Worm (Caenorhabditis elegans) whole organism, L1 larva: ENCODE measurements around the gene cyn-9.

Experiments
- C04F5.9 ChIP-seq: sonication (generic microtip); optimal IDR thresholded peaks from 2 replicates; lab custom pipeline; 2016; ENCODE audit warnings: missing genetic modification characterization, missing compliant biosample characterization
- C16A3.4 ChIP-seq: fragments of 150-350 bp; optimal IDR thresholded peaks from 2 replicates; lab custom pipeline; 2014; ENCODE audit warnings: missing biosample characterization, missing genetic modification characterization
- C34B4.2 ChIP-seq: sonication (generic microtip); optimal IDR thresholded peaks from 2 replicates; lab custom pipeline; 2017; ENCODE audit warnings: mild to moderate bottlenecking, missing genetic modification characterization, missing compliant biosample characterization
- F16B12.6 ChIP-seq: fragments of 150-350 bp; optimal IDR thresholded peaks from 2 replicates; lab custom pipeline; 2014; ENCODE audit warnings: missing biosample characterization, missing genetic modification characterization
- Y116A8C.19 ChIP-seq: sonication (generic microtip); optimal IDR thresholded peaks from 2 replicates; lab custom pipeline; 2016; ENCODE audit warnings: missing compliant biosample characterization, missing genetic modification characterization, borderline replicate concordance
- alr-1 ChIP-seq: fragments of 200-800 bp; sonication (Bioruptor generic); optimal IDR thresholded peaks from 2 replicates; lab custom pipeline; 2018; ENCODE audit warnings: borderline replicate concordance, mild to moderate bottlenecking, missing genetic modification characterization, missing compliant biosample characterization
- blmp-1 ChIP-seq: fragments of 150-350 bp; optimal IDR thresholded peaks from 2 replicates; lab custom pipeline; 2014; ENCODE audit warnings: missing biosample characterization, missing genetic modification characterization
- ceh-63 ChIP-seq: fragments of 200-800 bp; sonication (Bioruptor generic); optimal IDR thresholded peaks from 2 replicates; lab custom pipeline; 2018; ENCODE audit warnings: mild to moderate bottlenecking, missing genetic modification characterization, missing compliant biosample characterization
- ceh-8 ChIP-seq: fragments of 200-800 bp; sonication (Bioruptor generic); optimal IDR thresholded peaks from 2 replicates; lab custom pipeline; 2018; ENCODE audit warnings: mild to moderate bottlenecking, missing genetic modification characterization, moderate library complexity, missing compliant biosample characterization
- ceh-88 ChIP-seq: fragments of 200-800 bp; sonication (Bioruptor generic); IDR thresholded peaks from 2 replicates; pipeline ENCODE4 v1.3.6; 2022; ENCODE audit warnings: missing genetic modification characterization, missing compliant biosample characterization
- ces-1 ChIP-seq: fragments of 150-350 bp; optimal IDR thresholded peaks from 2 replicates; lab custom pipeline; 2014; ENCODE audit warnings: missing biosample characterization, missing genetic modification reagents, missing genetic modification characterization
- dsc-1 ChIP-seq: sonication (generic microtip); optimal IDR thresholded peaks from 2 replicates; lab custom pipeline; 2016; ENCODE audit warnings: mild to moderate bottlenecking, missing genetic modification characterization, missing compliant biosample characterization
- efl-1 ChIP-seq, 4 experiments: fragments of 150-350 bp; optimal IDR thresholded peaks in 3 of 4; peaks in 1 of 4; 1 replicate in 1 of 4; 2 replicates in 3 of 4; lab custom pipeline; 2014; ENCODE audit warnings: missing biosample characterization in 2 of 4, missing genetic modification characterization in 2 of 4, missing genetic modification reagents in 2 of 4
- egl-13 ChIP-seq: sonication (generic microtip); optimal IDR thresholded peaks from 2 replicates; lab custom pipeline; 2016; ENCODE audit warnings: missing genotype, missing genetic modification reagents, missing genetic modification characterization, missing compliant biosample characterization
- elt-3 ChIP-seq, 6 experiments: fragments of 150-350 bp in 1 of 6; sonication (generic microtip); optimal IDR thresholded peaks; 2 replicates each; lab custom pipeline; 2017 to 2018; ENCODE audit warnings: missing biosample characterization in 6 of 6, missing genetic modification characterization in 6 of 6, inconsistent platforms in 1 of 6
- ets-5 ChIP-seq: fragments of 200-800 bp; sonication (Bioruptor generic); IDR thresholded peaks from 2 replicates; pipeline ENCODE4 v1.3.6; 2022; ENCODE audit warnings: missing genetic modification characterization, missing compliant biosample characterization
- fkh-10 ChIP-seq: sonication (generic microtip); optimal IDR thresholded peaks from 2 replicates; lab custom pipeline; 2017; ENCODE audit warnings: missing biosample characterization, missing genetic modification reagents, missing genetic modification characterization
- fkh-4 ChIP-seq: sonication (generic microtip); optimal IDR thresholded peaks from 2 replicates; lab custom pipeline; 2016; ENCODE audit warnings: missing compliant biosample characterization, missing genetic modification characterization, borderline replicate concordance
- fkh-8 ChIP-seq: sonication (generic microtip); optimal IDR thresholded peaks from 2 replicates; lab custom pipeline; 2016; ENCODE audit warnings: mild to moderate bottlenecking, missing genetic modification characterization, missing compliant biosample characterization
- hlh-17 ChIP-seq: fragments of 200-800 bp; sonication (Bioruptor generic); optimal IDR thresholded peaks from 2 replicates; lab custom pipeline; 2018; ENCODE audit warnings: missing genetic modification characterization, mild to moderate bottlenecking, missing compliant biosample characterization, moderate library complexity, borderline replicate concordance
- hpl-2 ChIP-seq: fragments of 150-350 bp; optimal IDR thresholded peaks from 2 replicates; lab custom pipeline; 2014; ENCODE audit warnings: missing biosample characterization, missing genetic modification reagents, missing genetic modification characterization
- irx-1 ChIP-seq: sonication (generic microtip); optimal IDR thresholded peaks from 2 replicates; lab custom pipeline; 2016; ENCODE audit warnings: missing genetic modification characterization, missing compliant biosample characterization
- jun-1 ChIP-seq: fragments of 150-350 bp; optimal IDR thresholded peaks from 2 replicates; lab custom pipeline; 2014; ENCODE audit warnings: missing biosample characterization, missing genetic modification reagents, missing genetic modification characterization
- lin-15B ChIP-seq: fragments of 150-350 bp; sonication (generic microtip); optimal IDR thresholded peaks from 3 replicates; lab custom pipeline; 2014; ENCODE audit warnings: missing biosample characterization, missing genetic modification characterization
- lin-39 ChIP-seq: fragments of 150-350 bp; optimal IDR thresholded peaks from 2 replicates; lab custom pipeline; 2014; ENCODE audit warnings: missing biosample characterization, missing genetic modification reagents, missing genetic modification characterization
- mdl-1 ChIP-seq, 2 experiments: fragments of 150-350 bp; optimal IDR thresholded peaks; 2 replicates each; lab custom pipeline; 2014 to 2017; ENCODE audit warnings: missing biosample characterization in 2 of 2, missing genetic modification characterization in 2 of 2, inconsistent platforms in 1 of 2
- mef-2 ChIP-seq: fragments of 150-350 bp; optimal IDR thresholded peaks from 2 replicates; lab custom pipeline; 2014; ENCODE audit warnings: missing biosample characterization, missing genetic modification characterization
- nhr-237 ChIP-seq: fragments of 150-350 bp; optimal IDR thresholded peaks from 2 replicates; lab custom pipeline; 2014; ENCODE audit warnings: missing biosample characterization, missing genetic modification characterization
- nhr-71 ChIP-seq: sonication (generic microtip); optimal IDR thresholded peaks from 2 replicates; lab custom pipeline; 2016; ENCODE audit warnings: mild to moderate bottlenecking, missing genetic modification characterization, moderate library complexity, missing compliant biosample characterization
- pag-3 ChIP-seq: sonication (generic microtip); optimal IDR thresholded peaks from 2 replicates; lab custom pipeline; 2017; ENCODE audit warnings: missing genetic modification characterization, mild to moderate bottlenecking, missing compliant biosample characterization, antibody characterized with exemption, borderline replicate concordance; ENCODE audit not compliant: insufficient read depth
- pqm-1 ChIP-seq: sonication (generic microtip); optimal IDR thresholded peaks from 3 replicates; lab custom pipeline; 2017; ENCODE audit warnings: missing biosample characterization, missing genetic modification characterization
- skn-1 ChIP-seq: fragments of 150-350 bp; optimal IDR thresholded peaks from 2 replicates; lab custom pipeline; 2014; ENCODE audit warnings: missing biosample characterization, missing genetic modification characterization
- snpc-4 ChIP-seq: fragments of 150-350 bp; optimal IDR thresholded peaks from 2 replicates; lab custom pipeline; 2014; ENCODE audit warnings: missing biosample characterization, missing genetic modification characterization
- snu-23 ChIP-seq: sonication (generic microtip); optimal IDR thresholded peaks from 2 replicates; lab custom pipeline; 2016; ENCODE audit warnings: missing genetic modification characterization, missing compliant biosample characterization
- unc-130 ChIP-seq: fragments of 150-350 bp; optimal IDR thresholded peaks from 2 replicates; lab custom pipeline; 2017; ENCODE audit warnings: missing biosample characterization, missing genetic modification characterization, inconsistent platforms
- unc-62 ChIP-seq: fragments of 150-350 bp; optimal IDR thresholded peaks from 2 replicates; lab custom pipeline; 2014; ENCODE audit warnings: missing biosample characterization, missing genetic modification reagents, missing genetic modification characterization
- zag-1 ChIP-seq: fragments of 150-350 bp; optimal IDR thresholded peaks from 2 replicates; lab custom pipeline; 2014; ENCODE audit warnings: missing biosample characterization, missing genetic modification characterization
- ztf-11 ChIP-seq, 2 experiments: sonication (generic microtip); optimal IDR thresholded peaks; 2 replicates each; lab custom pipeline; 2016 to 2017; ENCODE audit warnings: missing genetic modification characterization in 2 of 2, missing biosample characterization in 1 of 2, missing compliant biosample characterization in 1 of 2

cyn-9 gene

ce11 chrIII:3699275-3699674, at the start of gene cyn-9:
cyn-9 (minus strand) TSS chrIII:3699640.
- TF ChIP-seq ets-5 (GFP tag; lab: Robert Waterston, UW), result no peak
- TF ChIP-seq pag-3, result no peak
- TF ChIP-seq zag-1 (tag; lab: Kevin White, UChicago), result no peak
- no peak for TF ChIP-seq fkh-10 (GFP tag; lab: Kevin White, UChicago)
- no peak for TF ChIP-seq skn-1

DNA sequence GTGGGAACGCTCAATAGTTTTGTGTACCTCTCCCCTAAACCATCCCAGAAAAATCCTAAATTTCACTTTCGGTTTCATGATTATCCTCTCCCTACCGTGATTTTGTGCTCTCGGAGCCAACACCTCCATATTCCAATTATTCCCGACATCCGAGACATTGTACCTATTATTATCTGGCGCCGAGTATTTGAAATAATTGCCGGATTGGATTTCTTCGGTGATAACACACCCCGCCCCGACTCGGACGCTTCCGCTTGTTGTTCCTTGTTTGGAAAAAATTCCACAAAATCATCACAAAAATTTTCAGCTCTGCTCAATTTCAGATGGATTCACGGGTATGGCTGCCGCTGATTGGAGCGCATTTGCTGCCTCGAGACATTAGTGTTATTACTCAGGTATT, 45.7 kb upstream of the cyn-9 start, which contains the start of gene lin-48:
Gene lin-48 (plus strand): TSS at position 301 of the 400 bp plus-strand sequence.
- no peak for TF ChIP-seq Y116A8C.19 (tag; lab: Kevin White, UChicago)
- no peak for TF ChIP-seq fkh-10 (GFP tag; lab: Kevin White, UChicago)
- TF ChIP-seq ztf-11 (tag; optimal IDR thresholded peaks at IDR 0.05; lab: Kevin White, UChicago), result no peak

DNA sequence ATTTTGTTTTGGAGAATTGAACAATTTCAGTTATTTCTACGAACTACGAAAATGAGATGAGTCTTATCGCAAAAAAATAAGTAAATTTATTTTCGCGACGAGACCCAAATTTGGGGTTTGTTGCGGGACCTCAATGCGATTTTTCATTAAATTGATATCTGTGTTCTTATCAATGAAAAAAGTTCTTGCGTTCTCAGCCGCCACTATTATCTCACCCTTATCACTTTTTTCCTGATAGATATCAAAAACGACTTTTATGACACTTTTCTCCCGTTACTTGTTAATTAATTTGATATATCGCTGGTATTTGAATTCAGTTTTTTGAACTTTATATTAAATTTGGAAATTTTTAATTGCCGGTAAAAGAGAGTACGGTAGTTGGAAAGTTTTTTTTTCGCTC, 43.9 kb upstream of the cyn-9 start:
- TF ChIP-seq lin-39 (tag; lab: Kevin White, UChicago), result no peak
- no peak for TF ChIP-seq mdl-1 (tag; optimal IDR thresholded peaks at IDR 0.05; lab: Kevin White, UChicago)
- TF ChIP-seq efl-1 (optimal IDR thresholded peaks at IDR 0.05; lab: Kevin White, UChicago), result no peak
- no peak for TF ChIP-seq efl-1 (GFP tag; optimal IDR thresholded peaks at IDR 0.05 in 1 of 2; lab: Kevin White, UChicago)
- TF ChIP-seq fkh-4 (tag; lab: Kevin White, UChicago), result no peak
- no peak for TF ChIP-seq C04F5.9
- no peak for TF ChIP-seq jun-1 (tag; lab: Kevin White, UChicago)
- no peak for TF ChIP-seq pqm-1 (tag; lab: Kevin White, UChicago)
- no peak for TF ChIP-seq blmp-1 (tag; lab: Kevin White, UChicago)
- TF ChIP-seq dsc-1 (tag; lab: Kevin White, UChicago), result no peak
- no peak for TF ChIP-seq ceh-8
- TF ChIP-seq elt-3 (tag; optimal IDR thresholded peaks at IDR 0.05; lab: Kevin White, UChicago), result no peak
- no peak for TF ChIP-seq ces-1 (GFP tag; lab: Kevin White, UChicago)
- no peak for TF ChIP-seq snpc-4 (tag; lab: Kevin White, UChicago)
- no peak for TF ChIP-seq F16B12.6 (tag; lab: Kevin White, UChicago)
- no peak for TF ChIP-seq snu-23 (GFP tag; lab: Kevin White, UChicago)

ce11 chrIII:3742090-3742489, 42.6 kb upstream of the cyn-9 start:
- TF ChIP-seq hlh-17 (no peak), mef-2 (tag; lab: Kevin White, UChicago) (no peak), C16A3.4 (tag; lab: Kevin White, UChicago) (no peak)

DNA sequence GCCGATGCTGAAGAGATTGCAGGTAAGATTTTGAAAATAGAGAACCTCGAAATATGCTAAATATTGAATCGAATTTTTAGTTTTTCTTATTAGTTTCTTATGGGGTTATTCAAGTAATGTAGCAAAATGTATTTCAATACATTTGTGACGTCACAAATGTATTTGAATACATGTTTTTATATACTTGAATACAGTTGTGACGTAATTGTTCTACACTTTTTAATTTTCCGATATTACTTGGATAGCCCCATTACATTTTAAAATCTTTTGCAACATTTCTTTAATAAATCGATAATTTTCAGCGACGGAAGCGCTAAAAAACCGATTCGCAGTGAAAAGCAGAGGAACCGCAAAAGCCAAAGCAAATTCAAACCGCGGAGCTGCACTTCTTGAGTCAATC, 38.9 kb upstream of the cyn-9 start:
- TF ChIP-seq zag-1 (tag; lab: Kevin White, UChicago) (no peak), snpc-4 (tag; lab: Kevin White, UChicago) (no peak), ceh-63 (no peak), nhr-237 (tag; lab: Kevin White, UChicago) (no peak), ceh-88 (GFP tag; lab: Robert Waterston, UW) (no peak), fkh-8 (tag; lab: Kevin White, UChicago) (no peak), irx-1 (tag; lab: Kevin White, UChicago) (no peak), egl-13 (tag; lab: Kevin White, UChicago) (no peak), unc-62 (no peak), lin-15B (no peak), nhr-71 (no peak), alr-1 (tag; lab: Kevin White, UChicago) (no peak), unc-130 (no peak), C34B4.2 (no peak), hlh-17 (no peak), hpl-2 (no peak)
